Worm (Caenorhabditis elegans) whole organism, midembryonic: ENCODE measurements around the gene dach-1.

ENCODE experiments used
- flt-1 ChIP-seq: fragments of 200-800 bp; sonication (Bioruptor generic); IDR thresholded peaks from 2 replicates; pipeline ENCODE4 v1.3.6; 2022; ENCODE audit warnings: missing genetic modification characterization, missing compliant biosample characterization
- ref-1 ChIP-seq: fragments of 200-800 bp; sonication (Bioruptor generic); conservative IDR thresholded peaks from 2 replicates; pipeline ENCODE4 v1.3.6; 2022; ENCODE audit warnings: missing genetic modification reagents, missing genetic modification characterization, missing compliant biosample characterization

- TF ChIP-seq flt-1 (no peak), ref-1 (GFP tag; lab: Robert Waterston, UW) (no peak)
These were observed 22.3 kb upstream of the dach-1 start for ce11 chrV:3927522-3927921.
